Worm (Caenorhabditis elegans) whole organism, L4 larva: ENCODE results near the gene srd-74.

Source experiments
- D1046.2 ChIP-seq: fragments of 200-800 bp; sonication (Bioruptor generic); IDR thresholded peaks from 2 replicates; pipeline ENCODE4 v1.3.6; 2022; ENCODE audit warnings: missing genetic modification characterization, missing compliant biosample characterization
- F26F4.8 ChIP-seq: fragments of 200-800 bp; sonication (Bioruptor generic); conservative IDR thresholded peaks from 2 replicates; pipeline ENCODE4 v1.3.6; 2022; ENCODE audit warnings: missing genetic modification characterization, missing compliant biosample characterization
- F44E2.7 ChIP-seq: fragments of 200-800 bp; sonication (Bioruptor generic); IDR thresholded peaks from 2 replicates; pipeline ENCODE4 v2.1.2; 2022; ENCODE audit warnings: missing genetic modification characterization, missing compliant biosample characterization
- F49E8.2 ChIP-seq: sonication (generic microtip); optimal IDR thresholded peaks from 2 replicates; lab custom pipeline; 2016; ENCODE audit warnings: missing compliant biosample characterization, mild to moderate bottlenecking, missing genetic modification characterization, borderline replicate concordance
- Y105C5A.15 ChIP-seq: fragments of 200-800 bp; sonication (Bioruptor generic); IDR thresholded peaks from 2 replicates; pipeline ENCODE4 v1.3.6; 2022; ENCODE audit warnings: missing genetic modification characterization, missing compliant biosample characterization
- Y5F2A.4 ChIP-seq: fragments of 200-800 bp; sonication (Bioruptor generic); optimal IDR thresholded peaks from 2 replicates; lab custom pipeline; 2018; ENCODE audit warnings: mild to moderate bottlenecking, missing genetic modification characterization, missing compliant biosample characterization
- Y75B8A.6 ChIP-seq: fragments of 200-800 bp; sonication (Bioruptor generic); IDR thresholded peaks from 2 replicates; pipeline ENCODE4 v1.3.6; 2022; ENCODE audit warnings: missing genetic modification reagents, missing genetic modification characterization, missing compliant biosample characterization
- ZK337.2 ChIP-seq: fragments of 200-800 bp; sonication (Bioruptor generic); IDR thresholded peaks from 2 replicates; pipeline ENCODE4 v1.3.6; 2022; ENCODE audit warnings: missing genetic modification reagents, missing genetic modification characterization, missing compliant biosample characterization
- aha-1 ChIP-seq: fragments of 150-350 bp; peaks from one replicate; lab custom pipeline; 2014; ENCODE audit warnings: missing biosample characterization, missing genetic modification characterization
- ceh-32 ChIP-seq: sonication (generic microtip); optimal IDR thresholded peaks from 2 replicates; lab custom pipeline; 2016; ENCODE audit warnings: mild to moderate bottlenecking, missing genetic modification characterization, missing compliant biosample characterization; ENCODE audit not compliant: poor library complexity
- ceh-44 ChIP-seq: fragments of 200-800 bp; sonication (Bioruptor generic); IDR thresholded peaks from 2 replicates; pipeline ENCODE4 v1.3.6; 2022; ENCODE audit warnings: missing genetic modification reagents, missing genetic modification characterization, missing compliant biosample characterization
- ceh-82 ChIP-seq: sonication (generic microtip); optimal IDR thresholded peaks from 2 replicates; lab custom pipeline; 2017; ENCODE audit warnings: missing biosample characterization, missing genetic modification characterization
- ces-1 ChIP-seq: fragments of 150-350 bp; sonication (generic microtip); optimal IDR thresholded peaks from 4 replicates; lab custom pipeline; 2014; ENCODE audit warnings: missing biosample characterization, missing genetic modification reagents, missing genetic modification characterization
- cey-2 ChIP-seq: sonication (generic microtip); optimal IDR thresholded peaks from 3 replicates; lab custom pipeline; 2017; ENCODE audit warnings: missing genetic modification characterization, mild to moderate bottlenecking, missing compliant biosample characterization, antibody characterized with exemption, borderline replicate concordance; ENCODE audit not compliant: insufficient read depth
- daf-12 ChIP-seq: fragments of 150-350 bp; optimal IDR thresholded peaks from 2 replicates; lab custom pipeline; 2014; ENCODE audit warnings: missing biosample characterization, missing genetic modification reagents, missing genetic modification characterization
- daf-8 ChIP-seq: fragments of 200-800 bp; sonication (Bioruptor generic); IDR thresholded peaks from 2 replicates; pipeline ENCODE4 v1.3.6; 2022; ENCODE audit warnings: missing genetic modification characterization, missing compliant biosample characterization
- dmd-9 ChIP-seq: fragments of 200-800 bp; sonication (Bioruptor generic); IDR thresholded peaks from 2 replicates; pipeline ENCODE4 v1.3.6; 2022; ENCODE audit warnings: missing genetic modification reagents, missing genetic modification characterization, missing compliant biosample characterization
- egl-43 ChIP-seq: fragments of 200-800 bp; sonication (Bioruptor generic); IDR thresholded peaks from 2 replicates; pipeline ENCODE4 v1.3.6; 2022; ENCODE audit warnings: missing genetic modification reagents, missing genetic modification characterization, missing compliant biosample characterization
- gei-8 ChIP-seq: fragments of 200-800 bp; sonication (Bioruptor generic); optimal IDR thresholded peaks from 2 replicates; lab custom pipeline; 2018; ENCODE audit warnings: mild to moderate bottlenecking, missing genetic modification characterization, missing compliant biosample characterization
- hif-1 ChIP-seq, 2 experiments: sonication (generic microtip); optimal IDR thresholded peaks; 2 replicates each; lab custom pipeline; 2016 to 2017; ENCODE audit warnings: missing compliant biosample characterization in 2 of 2, missing genetic modification characterization in 2 of 2, missing genetic modification reagents in 2 of 2, missing genotype in 2 of 2, mild to moderate bottlenecking in 1 of 2
- hlh-30 ChIP-seq: sonication (generic microtip); optimal IDR thresholded peaks from 2 replicates; lab custom pipeline; 2017; ENCODE audit warnings: antibody characterized with exemption, mild to moderate bottlenecking, missing genetic modification characterization, missing compliant biosample characterization; ENCODE audit not compliant: insufficient read depth
- hmg-1.1 ChIP-seq: fragments of 200-800 bp; sonication (Bioruptor generic); IDR thresholded peaks from 2 replicates; pipeline ENCODE4 v1.3.6; 2022; ENCODE audit warnings: missing genetic modification reagents, missing genetic modification characterization, missing compliant biosample characterization
- lin-1 ChIP-seq: fragments of 200-800 bp; sonication (Bioruptor generic); IDR thresholded peaks from 2 replicates; pipeline ENCODE4 v1.3.6; 2022; ENCODE audit warnings: missing genetic modification reagents, missing genetic modification characterization, missing compliant biosample characterization
- lin-38 ChIP-seq: fragments of 200-800 bp; sonication (Bioruptor generic); IDR thresholded peaks from 2 replicates; pipeline ENCODE4 v1.3.6; 2022; ENCODE audit warnings: missing genetic modification reagents, missing genetic modification characterization, missing compliant biosample characterization
- lin-39 ChIP-seq: fragments of 150-350 bp; optimal IDR thresholded peaks from 2 replicates; lab custom pipeline; 2014; ENCODE audit warnings: missing biosample characterization, missing genetic modification reagents, missing genetic modification characterization
- lsy-2 ChIP-seq, 2 experiments: fragments of 150-350 bp in 1 of 2; sonication (generic microtip) in 1 of 2; optimal IDR thresholded peaks; 2 replicates each; lab custom pipeline; 2014 to 2017; ENCODE audit warnings: missing biosample characterization in 2 of 2, missing genetic modification characterization in 2 of 2
- madf-9 ChIP-seq: fragments of 200-800 bp; sonication (Bioruptor generic); conservative IDR thresholded peaks from 2 replicates; pipeline ENCODE4 v1.3.6; 2022; ENCODE audit warnings: missing genetic modification reagents, missing genetic modification characterization, missing compliant biosample characterization
- mdl-1 ChIP-seq, 2 experiments: fragments of 150-350 bp in 1 of 2; sonication (generic microtip) in 1 of 2; optimal IDR thresholded peaks; 2 replicates each; lab custom pipeline; 2014 to 2017; ENCODE audit warnings: missing biosample characterization in 2 of 2, missing genetic modification characterization in 2 of 2
- mep-1 ChIP-seq: fragments of 150-350 bp; sonication (generic microtip); optimal IDR thresholded peaks from 3 replicates; lab custom pipeline; 2014; ENCODE audit warnings: missing biosample characterization, missing genetic modification characterization
- mxl-2 ChIP-seq: fragments of 200-800 bp; sonication (Bioruptor generic); conservative IDR thresholded peaks from 2 replicates; pipeline ENCODE4 v1.3.6; 2022; ENCODE audit warnings: missing genetic modification reagents, missing genetic modification characterization, missing compliant biosample characterization
- mxl-3 ChIP-seq: fragments of 200-800 bp; sonication (Bioruptor generic); optimal IDR thresholded peaks from 2 replicates; lab custom pipeline; 2018; ENCODE audit warnings: mild to moderate bottlenecking, missing genetic modification characterization, missing compliant biosample characterization
- nhr-102 ChIP-seq: sonication (generic microtip); optimal IDR thresholded peaks from 2 replicates; lab custom pipeline; 2016; ENCODE audit warnings: mild to moderate bottlenecking, missing genetic modification characterization, moderate library complexity, missing compliant biosample characterization
- nhr-111 ChIP-seq: fragments of 200-800 bp; sonication (Bioruptor generic); optimal IDR thresholded peaks from 2 replicates; lab custom pipeline; 2018; ENCODE audit warnings: mild to moderate bottlenecking, missing genetic modification characterization, missing compliant biosample characterization
- nhr-25 ChIP-seq: sonication (generic microtip); optimal IDR thresholded peaks from 2 replicates; lab custom pipeline; 2017; ENCODE audit warnings: missing genetic modification characterization, mild to moderate bottlenecking, missing compliant biosample characterization, antibody characterized with exemption, moderate library complexity, borderline replicate concordance; ENCODE audit not compliant: insufficient read depth
- nhr-28 ChIP-seq: fragments of 150-350 bp; optimal IDR thresholded peaks from 2 replicates; lab custom pipeline; 2014; ENCODE audit warnings: missing biosample characterization, missing genetic modification characterization
- php-3 ChIP-seq: fragments of 200-800 bp; sonication (Bioruptor generic); IDR thresholded peaks from 2 replicates; pipeline ENCODE4 v1.3.6; 2022; ENCODE audit warnings: missing genetic modification reagents, missing genetic modification characterization, missing compliant biosample characterization
- rbr-2 ChIP-seq: sonication (generic microtip); optimal IDR thresholded peaks from 2 replicates; lab custom pipeline; 2016; ENCODE audit warnings: missing genotype, missing genetic modification characterization, missing compliant biosample characterization
- saeg-2 ChIP-seq: fragments of 200-800 bp; sonication (Bioruptor generic); IDR thresholded peaks from 2 replicates; pipeline ENCODE4 v1.3.6; 2022; ENCODE audit warnings: missing genetic modification reagents, missing genetic modification characterization, missing compliant biosample characterization
- skn-1 ChIP-seq: fragments of 150-350 bp; optimal IDR thresholded peaks from 2 replicates; lab custom pipeline; 2014; ENCODE audit warnings: missing biosample characterization, missing genetic modification characterization
- snpc-4 ChIP-seq: fragments of 150-350 bp; optimal IDR thresholded peaks from 2 replicates; lab custom pipeline; 2014; ENCODE audit warnings: missing biosample characterization, missing genetic modification characterization
- spr-3 ChIP-seq: fragments of 200-800 bp; sonication (Bioruptor generic); optimal IDR thresholded peaks from 2 replicates; lab custom pipeline; 2018; ENCODE audit warnings: mild to moderate bottlenecking, missing genetic modification characterization, missing compliant biosample characterization
- tra-1 ChIP-seq: fragments of 200-800 bp; sonication (Bioruptor generic); IDR thresholded peaks from 2 replicates; pipeline ENCODE4 v1.3.6; 2022; ENCODE audit warnings: missing genetic modification reagents, missing genetic modification characterization, missing compliant biosample characterization
- unc-39 ChIP-seq: sonication (generic microtip); optimal IDR thresholded peaks from 2 replicates; lab custom pipeline; 2017; ENCODE audit warnings: missing biosample characterization, missing genetic modification characterization
- unc-62 ChIP-seq, 3 experiments: fragments of 150-350 bp in 1 of 3; sonication (generic microtip); optimal IDR thresholded peaks in 2 of 3; peaks in 1 of 3; 1 replicate in 1 of 3; 2 replicates in 2 of 3; lab custom pipeline; 2014 to 2017; ENCODE audit warnings: missing biosample characterization in 3 of 3, missing genetic modification characterization in 3 of 3, missing genetic modification reagents in 3 of 3, missing genotype in 1 of 3
- vab-7 ChIP-seq: fragments of 200-800 bp; sonication (Bioruptor generic); IDR thresholded peaks from 2 replicates; pipeline ENCODE4 v1.3.6; 2022; ENCODE audit warnings: missing genetic modification reagents, missing genetic modification characterization, missing compliant biosample characterization
- zag-1 ChIP-seq: fragments of 150-350 bp; optimal IDR thresholded peaks from 2 replicates; lab custom pipeline; 2014; ENCODE audit warnings: missing biosample characterization, missing genetic modification characterization
- ztf-7 ChIP-seq: fragments of 150-350 bp; optimal IDR thresholded peaks from 2 replicates; lab custom pipeline; 2014; ENCODE audit warnings: missing biosample characterization, missing genetic modification characterization

The srd-74 gene

DNA sequence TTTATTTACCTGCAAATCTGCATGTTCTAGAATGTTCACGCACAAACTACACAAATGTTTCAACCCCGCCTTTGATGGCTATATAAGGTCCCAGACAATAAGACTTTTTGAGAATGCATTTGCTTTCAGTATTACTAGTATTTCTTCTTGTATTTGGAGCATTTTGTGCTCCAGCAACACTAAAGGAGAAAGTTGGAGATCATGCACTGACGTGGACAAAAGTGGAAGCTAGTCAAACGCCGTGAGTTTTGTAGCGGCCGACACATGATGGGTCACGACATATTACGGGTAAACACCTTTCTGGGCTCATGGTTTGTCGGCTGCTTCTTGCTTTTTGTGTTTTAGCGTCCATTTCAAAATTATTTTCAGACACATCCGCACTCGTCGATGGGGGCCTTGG, 28.5 kb downstream of the srd-74 start, which contains the start of gene C18D11.6:
TSS of gene C18D11.6 (plus strand) at position 110 of the 400 bp plus-strand sequence.
- no peak for TF ChIP-seq mxl-2 (GFP tag; lab: Robert Waterston, UW)
- TF ChIP-seq unc-62 (GFP tag; optimal IDR thresholded peaks at IDR 0.05 in 1 of 2; lab: Kevin White, UChicago), result peak in 1 of 2 experiments; percentile 85
- no peak for TF ChIP-seq unc-62 (tag; optimal IDR thresholded peaks at IDR 0.05; lab: Kevin White, UChicago)
- peak; percentile 87 for TF ChIP-seq aha-1
- TF ChIP-seq, all 104 proteins: peak for 2

DNA sequence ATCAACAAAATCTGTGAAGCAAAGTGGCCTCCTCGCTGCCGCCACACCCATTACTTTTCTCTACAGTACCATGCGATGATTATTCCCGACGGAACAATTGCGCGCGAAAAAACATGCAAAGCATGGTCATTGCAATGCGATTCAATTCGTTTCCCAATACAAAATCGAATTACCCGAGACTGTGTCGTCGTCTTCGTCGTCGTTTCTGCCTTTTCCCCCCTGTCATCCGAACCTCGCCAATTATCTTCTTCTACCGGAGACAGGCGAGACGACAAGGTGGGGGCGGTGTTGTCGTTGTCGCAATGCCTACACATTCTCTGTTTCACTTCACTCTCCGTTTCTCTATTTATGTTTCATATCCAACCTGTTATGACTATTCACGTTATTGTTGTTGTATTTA, 29.9 kb downstream of the srd-74 start:
- no peak for TF ChIP-seq daf-8 (GFP tag; lab: Robert Waterston, UW)
- TF ChIP-seq ceh-44, result no peak
- TF ChIP-seq nhr-111 (GFP tag; lab: Kevin White, UChicago), result no peak
- TF ChIP-seq php-3 (GFP tag; lab: Robert Waterston, UW), result no peak
- no peak for TF ChIP-seq saeg-2
- TF ChIP-seq dmd-9 (GFP tag; lab: Robert Waterston, UW), result no peak
- TF ChIP-seq tra-1 (GFP tag; lab: Robert Waterston, UW), result no peak
- no peak for TF ChIP-seq cey-2 (tag; lab: Kevin White, UChicago)
- no peak for TF ChIP-seq F26F4.8
- no peak for TF ChIP-seq ceh-82 (tag; lab: Kevin White, UChicago)
- no peak for TF ChIP-seq daf-12 (tag; lab: Kevin White, UChicago)
- no peak for TF ChIP-seq vab-7 (GFP tag; lab: Robert Waterston, UW)
- no peak for TF ChIP-seq lin-38 (GFP tag; lab: Robert Waterston, UW)
- no peak for TF ChIP-seq zag-1 (tag; lab: Kevin White, UChicago)
- TF ChIP-seq madf-9 (GFP tag; lab: Robert Waterston, UW), result no peak
- no peak for TF ChIP-seq spr-3 (GFP tag; lab: Kevin White, UChicago)
- TF ChIP-seq snpc-4, result no peak
- no peak for TF ChIP-seq skn-1 (tag; lab: Kevin White, UChicago)
- no peak for TF ChIP-seq gei-8
- TF ChIP-seq Y75B8A.6, result no peak
- no peak for TF ChIP-seq ceh-32
- no peak for TF ChIP-seq F44E2.7 (GFP tag; lab: Robert Waterston, UW)
- no peak for TF ChIP-seq Y105C5A.15
- no peak for TF ChIP-seq nhr-102
- peak in 1 of 2 experiments; percentile 35 for TF ChIP-seq lsy-2 (tag; optimal IDR thresholded peaks at IDR 0.05; lab: Kevin White, UChicago)
- no peak for TF ChIP-seq egl-43 (GFP tag; lab: Robert Waterston, UW)
- TF ChIP-seq F49E8.2 (tag; lab: Kevin White, UChicago), result no peak
- TF ChIP-seq nhr-28 (tag; lab: Kevin White, UChicago), result peak; percentile 52
- TF ChIP-seq mxl-2 (GFP tag; lab: Robert Waterston, UW), result no peak
- TF ChIP-seq ces-1 (GFP tag; lab: Kevin White, UChicago), result no peak
- TF ChIP-seq unc-62 (GFP tag; optimal IDR thresholded peaks at IDR 0.05 in 1 of 2; lab: Kevin White, UChicago), result no peak
- no peak for TF ChIP-seq unc-62 (tag; optimal IDR thresholded peaks at IDR 0.05; lab: Kevin White, UChicago)
- no peak for TF ChIP-seq aha-1
- TF ChIP-seq lin-1 (GFP tag; lab: Robert Waterston, UW), result no peak
- no peak for TF ChIP-seq D1046.2
- no peak for TF ChIP-seq ZK337.2 (GFP tag; lab: Robert Waterston, UW)
- peak; percentile 16 for TF ChIP-seq hlh-30
- TF ChIP-seq ztf-7 (tag; lab: Kevin White, UChicago), result no peak
- no peak for TF ChIP-seq lin-39 (tag; lab: Kevin White, UChicago)
- TF ChIP-seq nhr-25, result peak; percentile 19
- TF ChIP-seq Y5F2A.4, result no peak
- no peak for TF ChIP-seq rbr-2
- TF ChIP-seq unc-39 (tag; lab: Kevin White, UChicago), result no peak
- TF ChIP-seq mep-1 (tag; lab: Kevin White, UChicago), result no peak
- TF ChIP-seq mdl-1 (tag; optimal IDR thresholded peaks at IDR 0.05; lab: Kevin White, UChicago), result peak in 1 of 2 experiments; percentile 47
- TF ChIP-seq hif-1 (tag; optimal IDR thresholded peaks at IDR 0.05; lab: Kevin White, UChicago), result no peak
- TF ChIP-seq hmg-1.1 (GFP tag; lab: Robert Waterston, UW), result 0 out of 2 replicates have a peak, but pooled peaks have one; percentile 21
- peak; percentile 95 for TF ChIP-seq mxl-3 (GFP tag; lab: Kevin White, UChicago)
